Fruit fly (Drosophila melanogaster): ENCODE results near the gene CG31301.
A peak's percentile ranks its signal among the peaks of the same experiment; 100 is the strongest.

The CG31301 gene

dm6 chr3R:15346018-15346383 is at the start of gene CG31301, which contains the start of gene Surf4 (continued):
- TF ChIP-seq CG11247 (GFP tag; IDR thresholded peaks at IDR 0.05) (no peak), Sry-δ (GFP tag; optimal IDR thresholded peaks at IDR 0.05) (peak; percentile 51), CG17829 (tag; optimal IDR thresholded peaks at IDR 0.05) (no peak), CG5245 (GFP tag; optimal IDR thresholded peaks at IDR 0.05) (no peak), CG11696 (GFP tag; IDR thresholded peaks at IDR 0.05) (no peak), CrebB (tag; optimal IDR thresholded peaks at IDR 0.05) (no peak), Rfx (GFP tag; IDR thresholded peaks at IDR 0.05) (0 out of 2 replicates have a peak, but pooled peaks have one; percentile 10), CG12769 (tag; optimal IDR thresholded peaks at IDR 0.05) (no peak), pfk (GFP tag; optimal IDR thresholded peaks at IDR 0.05) (no peak), CG3838 (GFP tag; optimal IDR thresholded peaks at IDR 0.05) (no peak), mirr (GFP tag; optimal IDR thresholded peaks at IDR 0.05) (no peak), Hr51 (GFP tag; optimal IDR thresholded peaks at IDR 0.05) (no peak), Bteb2 (GFP tag; optimal IDR thresholded peaks at IDR 0.05) (no peak), CG15073 (GFP tag; optimal IDR thresholded peaks at IDR 0.05) (no peak), CG3995 (GFP tag; optimal IDR thresholded peaks at IDR 0.05) (peak; percentile 50), CG9817 (tag; optimal IDR thresholded peaks at IDR 0.05) (no peak), amos (GFP tag; IDR thresholded peaks at IDR 0.05; ENCODE audit: partially characterized antibody) (peak; percentile 74), CG9437 (GFP tag; optimal IDR thresholded peaks at IDR 0.05) (no peak), CG13624 (GFP tag; optimal IDR thresholded peaks at IDR 0.05) (peak; percentile 13), hb (GFP tag; IDR thresholded peaks at IDR 0.05; ENCODE audit: partially characterized antibody) (peak; percentile 73), crol (GFP tag; IDR thresholded peaks at IDR 0.05) (no peak), CG7963 (GFP tag; IDR thresholded peaks at IDR 0.05; ENCODE audit: partially characterized antibody) (peak; percentile 76), BEAF-32 (GFP tag; optimal IDR thresholded peaks at IDR 0.05) (peak; percentile 67), az2 (GFP tag; optimal IDR thresholded peaks at IDR 0.05) (no peak), zf30C (GFP tag; optimal IDR thresholded peaks at IDR 0.05) (peak; percentile 30), Hmx (GFP tag; optimal IDR thresholded peaks at IDR 0.05) (no peak), CG15696 (tag; optimal IDR thresholded peaks at IDR 0.05) (no peak), CG8388 (GFP tag; optimal IDR thresholded peaks at IDR 0.05) (no peak), CG12942 (GFP tag; optimal IDR thresholded peaks at IDR 0.05) (no peak), CG13287 (GFP tag; IDR thresholded peaks at IDR 0.05; ENCODE audit: partially characterized antibody) (peak; percentile 71), CG2129 (GFP tag; IDR thresholded peaks at IDR 0.05; ENCODE audit: partially characterized antibody) (no peak), CG6813 (GFP tag; optimal IDR thresholded peaks at IDR 0.05) (no peak), Dref (GFP tag; IDR thresholded peaks at IDR 0.05) (peak; percentile 91), HLH4C (GFP tag; IDR thresholded peaks at IDR 0.05; ENCODE audit: partially characterized antibody) (peak; percentile 86), sens (GFP tag) (peak; percentile 23), CG2199 (GFP tag; IDR thresholded peaks at IDR 0.05) (0 out of 3 replicates have a peak, but pooled peaks have one; percentile 19), chn (GFP tag; optimal IDR thresholded peaks at IDR 0.05) (no peak), CG12299 (tag; optimal IDR thresholded peaks at IDR 0.05) (no peak), CG15514 (GFP tag; optimal IDR thresholded peaks at IDR 0.05) (peak; percentile 27), pita (GFP tag; optimal IDR thresholded peaks at IDR 0.05) (no peak), PHDP (tag; optimal IDR thresholded peaks at IDR 0.05) (peak; percentile 7), Ada2b (GFP tag; IDR thresholded peaks at IDR 0.05) (no peak), stc (GFP tag; IDR thresholded peaks at IDR 0.05) (no peak), CG8290 (GFP tag; optimal IDR thresholded peaks at IDR 0.05) (no peak), CG8290 (tag; optimal IDR thresholded peaks at IDR 0.05) (peak in 1 of 2 experiments; percentile 56), sob (GFP tag; IDR thresholded peaks at IDR 0.05) (no peak), Atf3 (GFP tag; optimal IDR thresholded peaks at IDR 0.05) (no peak), Optix (GFP tag; IDR thresholded peaks at IDR 0.05) (no peak), pzg (GFP tag; optimal IDR thresholded peaks at IDR 0.05) (peak; percentile 65), nerfin-2 (GFP tag; IDR thresholded peaks at IDR 0.05; ENCODE audit: partially characterized antibody) (peak; percentile 77), zfh1 (GFP tag; IDR thresholded peaks at IDR 0.05) (no peak)
